Worm (Caenorhabditis elegans): ENCODE results near the gene C18D11.9.

DNA sequence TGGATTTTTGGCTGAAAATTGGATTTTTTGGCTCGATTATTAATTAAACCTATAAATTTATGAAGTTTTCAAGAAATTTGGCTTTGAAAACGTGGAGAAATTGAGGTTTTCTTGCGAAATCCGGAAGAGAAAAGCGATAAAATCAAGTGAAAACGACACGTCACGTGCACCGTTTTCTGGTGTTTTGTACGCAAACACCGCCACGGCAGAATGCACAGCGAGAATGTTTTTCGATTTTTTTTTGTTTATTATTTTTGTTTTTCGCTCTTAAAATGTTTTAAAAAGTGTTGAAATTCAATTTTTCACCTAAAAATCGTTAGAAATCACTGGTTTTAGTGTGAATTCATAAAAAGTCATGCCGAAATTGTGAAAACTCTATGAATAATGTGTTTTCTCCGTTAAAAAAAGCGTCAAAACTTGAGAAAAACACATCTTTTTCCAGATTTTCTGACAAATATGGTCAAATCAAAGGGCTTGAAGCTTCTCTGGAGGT lies 34.4 kb upstream of the C18D11.9 start, which contains the start of gene immp-1:
- TF ChIP-seq lin-15B (tag; optimal IDR thresholded peaks at IDR 0.05) (no peak), unc-130 (tag; optimal IDR thresholded peaks at IDR 0.05) (peak; percentile 58), lsy-2 (tag; optimal IDR thresholded peaks at IDR 0.05) (peak; percentile 63 to 67), lin-13 (GFP tag; optimal IDR thresholded peaks at IDR 0.05) (no peak), nhr-11 (tag; optimal IDR thresholded peaks at IDR 0.05) (no peak), unc-62 (GFP tag; optimal IDR thresholded peaks at IDR 0.05) (no peak), mdl-1 (tag; optimal IDR thresholded peaks at IDR 0.05) (peak in 1 of 2 experiments; percentile 34), ama-1 (optimal IDR thresholded peaks at IDR 0.05) (no peak), ces-1 (GFP tag; optimal IDR thresholded peaks at IDR 0.05) (no peak), fkh-10 (GFP tag; optimal IDR thresholded peaks at IDR 0.05) (no peak), nhr-76 (tag; optimal IDR thresholded peaks at IDR 0.05) (no peak), egl-27 (tag; optimal IDR thresholded peaks at IDR 0.05) (no peak)
